Worm (Caenorhabditis elegans) whole organism, early embryonic: Measurements from ENCODE around the gene K08D12.3.

Experiments
- B0310.2 ChIP-seq: sonication (generic microtip); optimal IDR thresholded peaks from 2 replicates; lab custom pipeline; 2016; ENCODE audit warnings: mild to moderate bottlenecking, missing genetic modification characterization, missing compliant biosample characterization
- F13C5.2 ChIP-seq: sonication (generic microtip); optimal IDR thresholded peaks from 2 replicates; lab custom pipeline; 2017; ENCODE audit warnings: mild to moderate bottlenecking, missing genetic modification characterization, inconsistent platforms, missing compliant biosample characterization
- aly-1 ChIP-seq: sonication (generic microtip); optimal IDR thresholded peaks from 2 replicates; lab custom pipeline; 2016; ENCODE audit warnings: missing genetic modification characterization, missing compliant biosample characterization
- ama-1 ChIP-seq: fragments of 150-350 bp; optimal IDR thresholded peaks from 2 replicates; lab custom pipeline; 2014
- ceh-36 ChIP-seq: sonication (generic microtip); optimal IDR thresholded peaks from 2 replicates; lab custom pipeline; 2016; ENCODE audit warnings: missing genetic modification characterization, inconsistent platforms, missing compliant biosample characterization
- ets-7 ChIP-seq: sonication (generic microtip); optimal IDR thresholded peaks from 2 replicates; lab custom pipeline; 2016; ENCODE audit warnings: missing genotype, missing genetic modification characterization, missing compliant biosample characterization
- flt-1 ChIP-seq: fragments of 200-800 bp; sonication (Bioruptor generic); IDR thresholded peaks from 2 replicates; pipeline ENCODE4 v1.3.6; 2022; ENCODE audit warnings: missing genetic modification characterization, missing compliant biosample characterization
- hmbx-1 ChIP-seq: sonication (generic microtip); optimal IDR thresholded peaks from 2 replicates; lab custom pipeline; 2016; ENCODE audit warnings: mild to moderate bottlenecking, missing genetic modification characterization, missing compliant biosample characterization
- hmg-4 ChIP-seq: fragments of 200-800 bp; sonication (Bioruptor generic); optimal IDR thresholded peaks from 2 replicates; lab custom pipeline; 2018; ENCODE audit warnings: mild to moderate bottlenecking, missing genetic modification characterization, missing compliant biosample characterization
- hnd-1 ChIP-seq: sonication (generic microtip); optimal IDR thresholded peaks from 2 replicates; lab custom pipeline; 2016; ENCODE audit warnings: missing genetic modification characterization, missing compliant biosample characterization
- sea-1 ChIP-seq: fragments of 200-800 bp; sonication (Bioruptor generic); conservative IDR thresholded peaks from 2 replicates; pipeline ENCODE4 v1.3.6; 2022; ENCODE audit warnings: missing genetic modification characterization, missing compliant biosample characterization
- tbx-11 ChIP-seq: fragments of 200-800 bp; sonication (Bioruptor generic); IDR thresholded peaks from 2 replicates; pipeline ENCODE4 v1.3.6; 2022; ENCODE audit warnings: missing genetic modification characterization, missing compliant biosample characterization
- tbx-37 ChIP-seq: fragments of 200-800 bp; sonication (Bioruptor generic); conservative IDR thresholded peaks from 2 replicates; pipeline ENCODE4 v1.3.6; 2022; ENCODE audit warnings: missing genetic modification reagents, missing genetic modification characterization, missing compliant biosample characterization
- tra-4 ChIP-seq: sonication (generic microtip); optimal IDR thresholded peaks from 2 replicates; lab custom pipeline; 2017; ENCODE audit warnings: missing genetic modification characterization, missing compliant biosample characterization

- no peak for TF ChIP-seq tbx-37
- TF ChIP-seq sea-1 (GFP tag; lab: Robert Waterston, UW): no peak
- TF ChIP-seq ama-1 (lab: Kevin White, UChicago): no peak
- no peak for TF ChIP-seq ets-7 (tag; lab: Kevin White, UChicago)
- no peak for TF ChIP-seq tra-4 (tag; lab: Kevin White, UChicago)
- TF ChIP-seq hnd-1 (tag; lab: Kevin White, UChicago): no peak
- TF ChIP-seq flt-1 (GFP tag; lab: Robert Waterston, UW): no peak
- no peak for TF ChIP-seq hmbx-1 (tag; lab: Kevin White, UChicago)
- TF ChIP-seq tbx-11: no peak
- no peak for TF ChIP-seq F13C5.2 (tag; lab: Kevin White, UChicago)
- TF ChIP-seq B0310.2 (tag; lab: Kevin White, UChicago): no peak
- no peak for TF ChIP-seq hmg-4
- TF ChIP-seq ceh-36 (tag; lab: Kevin White, UChicago): no peak
- TF ChIP-seq aly-1 (tag; lab: Kevin White, UChicago): no peak
These were observed 49.3 kb upstream of the K08D12.3 start for ce11 chrIV:1660735-1661134.
